Worm (Caenorhabditis elegans) whole organism, L1 larva: ENCODE measurements around the gene B0035.15.
A peak's percentile ranks its signal among the peaks of the same experiment; 100 is the strongest.
"Not testable (repeated sequence)": the region's sequence is repeated elsewhere in the genome, so short reads cannot be mapped to it uniquely, and the experiment has no call there.

Source experiments
- C16A3.4 ChIP-seq: fragments of 150-350 bp; optimal IDR thresholded peaks from 2 replicates; lab custom pipeline; 2014; ENCODE audit warnings: missing biosample characterization, missing genetic modification characterization
- aly-2 ChIP-seq: fragments of 150-350 bp; optimal IDR thresholded peaks from 2 replicates; lab custom pipeline; 2014; ENCODE audit warnings: missing biosample characterization, missing genetic modification characterization
- ceh-90 ChIP-seq: sonication (generic microtip); optimal IDR thresholded peaks from 2 replicates; lab custom pipeline; 2016; ENCODE audit warnings: missing genetic modification characterization, missing compliant biosample characterization
- dsc-1 ChIP-seq: sonication (generic microtip); optimal IDR thresholded peaks from 2 replicates; lab custom pipeline; 2016; ENCODE audit warnings: mild to moderate bottlenecking, missing genetic modification characterization, missing compliant biosample characterization
- efl-1 ChIP-seq, 4 experiments: fragments of 150-350 bp; optimal IDR thresholded peaks in 3 of 4; peaks in 1 of 4; 1 replicate in 1 of 4; 2 replicates in 3 of 4; lab custom pipeline; 2014; ENCODE audit warnings: missing biosample characterization in 2 of 4, missing genetic modification characterization in 2 of 4, missing genetic modification reagents in 2 of 4
- elt-2 ChIP-seq: sonication (generic microtip); optimal IDR thresholded peaks from 2 replicates; lab custom pipeline; 2016; ENCODE audit warnings: missing genetic modification characterization, mild to moderate bottlenecking, inconsistent platforms, missing compliant biosample characterization, missing genetic modification reagents
- ets-5 ChIP-seq: fragments of 200-800 bp; sonication (Bioruptor generic); IDR thresholded peaks from 2 replicates; pipeline ENCODE4 v1.3.6; 2022; ENCODE audit warnings: missing genetic modification characterization, missing compliant biosample characterization
- fkh-4 ChIP-seq: sonication (generic microtip); optimal IDR thresholded peaks from 2 replicates; lab custom pipeline; 2016; ENCODE audit warnings: missing compliant biosample characterization, missing genetic modification characterization, borderline replicate concordance
- fkh-8 ChIP-seq: sonication (generic microtip); optimal IDR thresholded peaks from 2 replicates; lab custom pipeline; 2016; ENCODE audit warnings: mild to moderate bottlenecking, missing genetic modification characterization, missing compliant biosample characterization
- hlh-4 ChIP-seq: sonication (generic microtip); optimal IDR thresholded peaks from 2 replicates; lab custom pipeline; 2016; ENCODE audit warnings: mild to moderate bottlenecking, missing genetic modification characterization, missing compliant biosample characterization
- isw-1 ChIP-seq: fragments of 200-800 bp; sonication (Bioruptor generic); IDR thresholded peaks from 2 replicates; pipeline ENCODE4 v1.3.6; 2022; ENCODE audit warnings: missing genetic modification characterization, missing compliant biosample characterization
- lin-15B ChIP-seq: fragments of 150-350 bp; sonication (generic microtip); optimal IDR thresholded peaks from 3 replicates; lab custom pipeline; 2014; ENCODE audit warnings: missing biosample characterization, missing genetic modification characterization
- mep-1 ChIP-seq: fragments of 150-350 bp; optimal IDR thresholded peaks from 2 replicates; lab custom pipeline; 2014; ENCODE audit warnings: missing biosample characterization, missing genetic modification characterization
- nhr-11 ChIP-seq: fragments of 150-350 bp; optimal IDR thresholded peaks from 2 replicates; lab custom pipeline; 2014; ENCODE audit warnings: missing biosample characterization, missing genetic modification characterization
- nhr-19 ChIP-seq: fragments of 200-800 bp; sonication (Bioruptor generic); conservative IDR thresholded peaks from 2 replicates; pipeline ENCODE4 v1.3.6; 2022; ENCODE audit warnings: missing genetic modification characterization, missing compliant biosample characterization
- nhr-76 ChIP-seq: sonication (generic microtip); optimal IDR thresholded peaks from 2 replicates; lab custom pipeline; 2017; ENCODE audit warnings: missing biosample characterization, missing genetic modification characterization
- nhr-84 ChIP-seq: sonication (generic microtip); optimal IDR thresholded peaks from 2 replicates; lab custom pipeline; 2017; ENCODE audit warnings: missing biosample characterization, missing genetic modification characterization
- nhr-90 ChIP-seq: sonication (generic microtip); optimal IDR thresholded peaks from 2 replicates; lab custom pipeline; 2016; ENCODE audit warnings: mild to moderate bottlenecking, missing genetic modification characterization, missing compliant biosample characterization; ENCODE audit not compliant: poor library complexity
- pag-3 ChIP-seq: sonication (generic microtip); optimal IDR thresholded peaks from 2 replicates; lab custom pipeline; 2017; ENCODE audit warnings: missing genetic modification characterization, mild to moderate bottlenecking, missing compliant biosample characterization, antibody characterized with exemption, borderline replicate concordance; ENCODE audit not compliant: insufficient read depth
- pqm-1 ChIP-seq: sonication (generic microtip); optimal IDR thresholded peaks from 3 replicates; lab custom pipeline; 2017; ENCODE audit warnings: missing biosample characterization, missing genetic modification characterization
- rnt-1 ChIP-seq: sonication (generic microtip); optimal IDR thresholded peaks from 2 replicates; lab custom pipeline; 2016; ENCODE audit warnings: mild to moderate bottlenecking, missing genetic modification characterization, moderate library complexity, missing compliant biosample characterization
- sup-37 ChIP-seq: fragments of 200-800 bp; sonication (Bioruptor generic); optimal IDR thresholded peaks from 2 replicates; lab custom pipeline; 2018; ENCODE audit warnings: mild to moderate bottlenecking, missing genetic modification characterization, missing compliant biosample characterization
- tlp-1 ChIP-seq: fragments of 150-350 bp; optimal IDR thresholded peaks from 2 replicates; lab custom pipeline; 2014; ENCODE audit warnings: missing biosample characterization, missing genetic modification characterization
- xbp-1 ChIP-seq: sonication (generic microtip); optimal IDR thresholded peaks from 2 replicates; lab custom pipeline; 2016; ENCODE audit warnings: missing genetic modification characterization, missing compliant biosample characterization
- ztf-4 ChIP-seq: fragments of 150-350 bp; optimal IDR thresholded peaks from 2 replicates; lab custom pipeline; 2014; ENCODE audit warnings: missing biosample characterization, missing genetic modification characterization

B0035.15 gene

DNA sequence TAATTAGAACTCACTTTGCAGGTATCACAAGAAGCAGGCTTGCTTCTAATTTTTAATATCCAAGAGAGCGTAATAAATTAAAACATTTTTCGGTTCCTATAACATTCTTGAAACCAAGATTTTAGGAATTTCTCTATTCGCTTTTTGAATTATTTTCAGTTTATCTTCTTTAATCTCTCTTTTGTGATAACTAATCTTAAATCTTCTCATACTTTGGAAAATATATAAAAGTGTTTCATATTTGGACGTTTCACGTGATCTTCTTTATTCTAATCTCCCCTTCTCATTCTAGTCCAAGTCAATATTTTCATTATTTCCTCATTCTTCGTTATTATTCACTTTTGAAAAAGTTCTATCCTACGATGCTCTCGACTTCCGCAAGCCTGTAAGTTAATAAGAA is 36.5 kb downstream of the B0035.15 start, which contains the start of gene F54D1.1:
TSS of gene F54D1.1 (plus strand) at position 301 of the 400 bp plus-strand sequence.
- no peak for TF ChIP-seq sup-37 (GFP tag; lab: Kevin White, UChicago)
- peak; percentile 70 for TF ChIP-seq dsc-1 (tag; lab: Kevin White, UChicago)
- TF ChIP-seq ceh-90 (tag; lab: Kevin White, UChicago), result no peak
- peak; percentile 28 for TF ChIP-seq fkh-8 (tag; lab: Kevin White, UChicago)

DNA sequence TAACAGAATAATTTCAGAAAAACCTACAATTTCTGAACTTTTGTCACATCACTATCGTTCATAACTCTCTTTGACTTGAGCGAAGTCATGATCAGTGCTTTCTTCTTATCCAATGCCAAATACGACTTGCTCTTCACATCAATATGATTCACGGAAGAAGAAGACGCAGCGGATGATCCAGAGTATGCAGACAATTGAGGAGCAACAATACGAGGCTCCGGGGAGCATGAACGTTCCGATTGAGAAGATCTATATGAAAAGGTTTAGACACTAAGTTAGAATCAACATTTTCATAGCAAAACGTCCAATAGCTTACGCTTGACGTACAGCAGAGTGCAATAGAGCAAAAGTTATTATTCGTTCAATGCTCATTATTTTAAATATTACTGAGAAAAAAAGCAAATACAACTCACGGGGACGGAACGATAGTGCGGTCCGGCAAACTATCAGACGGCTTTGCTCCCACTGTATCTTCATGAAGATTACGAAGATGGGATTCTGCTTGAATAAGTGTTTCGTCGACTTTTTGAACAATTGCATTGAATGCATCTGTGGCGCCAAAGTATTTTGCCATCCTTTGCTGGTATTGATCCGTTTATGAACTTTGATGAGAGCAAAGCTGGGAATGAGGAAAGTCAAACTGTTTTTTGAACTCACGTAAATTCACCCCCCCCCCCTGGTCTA is 37.4 kb downstream of the B0035.15 start, which contains the start of gene C05C12.5:
TSS of gene C05C12.5 (minus strand) at position 642 of the 684 bp plus-strand sequence.
- TF ChIP-seq pag-3 (tag; lab: Kevin White, UChicago), result no peak
- TF ChIP-seq mep-1 (tag; lab: Kevin White, UChicago), result no peak
- no peak for TF ChIP-seq rnt-1 (tag; lab: Kevin White, UChicago)
- TF ChIP-seq efl-1 (optimal IDR thresholded peaks at IDR 0.05; lab: Kevin White, UChicago), result no peak
- TF ChIP-seq efl-1 (GFP tag; optimal IDR thresholded peaks at IDR 0.05 in 1 of 2; lab: Kevin White, UChicago), result peak in 1 of 2 experiments; percentile 72
- TF ChIP-seq aly-2 (tag; lab: Kevin White, UChicago), result no peak

DNA sequence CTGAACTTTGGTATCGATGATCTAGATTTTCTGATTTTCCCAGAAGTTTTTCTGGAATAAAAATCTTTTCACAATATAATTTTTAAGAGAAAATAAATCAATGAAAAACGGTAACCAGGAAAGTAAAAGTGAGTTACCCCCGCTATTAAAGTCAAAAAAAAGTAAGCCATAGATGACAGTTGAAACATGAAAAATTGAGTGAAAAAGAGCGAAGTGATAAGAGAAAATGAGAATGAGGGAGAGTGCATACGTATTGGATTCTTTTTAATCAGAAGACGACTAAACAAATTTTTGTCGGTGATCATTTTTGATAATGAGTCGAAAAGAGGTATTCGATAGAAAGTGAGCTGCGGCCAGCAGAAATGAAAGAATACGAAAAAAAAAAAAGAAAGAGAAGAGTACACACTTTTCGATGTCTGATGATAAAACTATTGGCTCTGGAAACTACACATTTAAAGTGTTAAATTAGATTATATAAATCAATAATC is 38.5 kb downstream of the B0035.15 start, which contains the start of gene gtl-1:
TSS of gene gtl-1 (minus strand) at position 51 of the 488 bp plus-strand sequence.
- TF ChIP-seq C16A3.4 (no peak), nhr-11 (tag; lab: Kevin White, UChicago) (no peak), elt-2 (tag; lab: Kevin White, UChicago) (peak; percentile 52), efl-1 (optimal IDR thresholded peaks at IDR 0.05; lab: Kevin White, UChicago) (no peak), efl-1 (GFP tag; optimal IDR thresholded peaks at IDR 0.05 in 1 of 2; lab: Kevin White, UChicago) (peak in 1 of 2 experiments; percentile 49)

DNA sequence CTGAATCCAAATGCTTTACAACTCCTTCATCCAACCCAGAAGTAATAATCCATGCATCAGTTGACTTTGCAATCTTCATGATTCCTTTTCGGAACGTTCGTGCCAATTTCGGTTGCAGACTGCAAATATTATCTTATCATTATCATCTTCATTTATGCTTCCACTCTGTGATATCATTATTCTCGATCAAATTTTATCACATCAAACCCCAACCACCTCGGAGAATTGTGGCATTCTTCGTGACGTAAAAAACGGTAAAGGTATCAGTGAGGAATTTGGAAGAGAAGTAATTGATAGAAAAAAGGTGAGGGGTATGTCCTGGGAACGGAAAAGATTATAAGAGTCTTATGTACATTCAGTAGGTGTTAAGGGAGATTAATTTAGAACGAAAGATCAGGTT is 40.6 kb downstream of the B0035.15 start:
- TF ChIP-seq nhr-19, result no peak
- no peak for TF ChIP-seq xbp-1 (tag; lab: Kevin White, UChicago)
- TF ChIP-seq lin-15B (tag; lab: Kevin White, UChicago), result no peak
- TF ChIP-seq nhr-90 (tag; lab: Kevin White, UChicago), result no peak
- no peak for TF ChIP-seq fkh-4 (tag; lab: Kevin White, UChicago)
- TF ChIP-seq ets-5 (GFP tag; lab: Robert Waterston, UW), result no peak
- TF ChIP-seq pqm-1 (tag; lab: Kevin White, UChicago), result peak; percentile 73
- TF ChIP-seq tlp-1 (tag; lab: Kevin White, UChicago), result peak; percentile 7
- no peak for TF ChIP-seq ztf-4 (tag; lab: Kevin White, UChicago)
- peak; percentile 66 for TF ChIP-seq elt-2 (tag; lab: Kevin White, UChicago)
- TF ChIP-seq isw-1 (GFP tag; lab: Robert Waterston, UW), result no peak
- no peak for TF ChIP-seq nhr-76 (tag; lab: Kevin White, UChicago)
- no peak for TF ChIP-seq nhr-84 (tag; lab: Kevin White, UChicago)

DNA sequence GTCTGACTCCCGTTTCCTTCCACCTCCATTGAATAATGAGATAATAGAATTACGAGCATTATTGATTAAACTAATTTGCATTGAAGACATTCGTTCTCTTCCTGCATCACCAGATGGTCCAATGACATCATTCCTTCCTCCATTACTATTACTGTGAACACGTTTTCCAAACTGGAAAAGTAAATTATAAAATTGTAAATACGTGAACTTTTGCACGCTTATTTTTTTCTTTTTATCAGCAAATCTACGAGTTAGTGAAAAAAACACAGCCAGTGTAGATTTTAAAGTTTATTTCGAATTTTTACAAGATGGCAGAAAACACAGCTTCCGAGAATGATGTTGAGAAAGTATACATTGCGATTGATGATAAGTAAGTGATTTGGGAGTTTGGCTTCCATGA is 44.4 kb downstream of the B0035.15 start, which contains the start of gene C05C12.1:
TSS of gene C05C12.1 (plus strand) at position 301 of the 400 bp plus-strand sequence.
- TF ChIP-seq efl-1 (optimal IDR thresholded peaks at IDR 0.05; lab: Kevin White, UChicago), result not testable (repeated sequence)
- peak in 1 of 2 experiments; percentile 8 for TF ChIP-seq efl-1 (GFP tag; optimal IDR thresholded peaks at IDR 0.05 in 1 of 2; lab: Kevin White, UChicago)

DNA sequence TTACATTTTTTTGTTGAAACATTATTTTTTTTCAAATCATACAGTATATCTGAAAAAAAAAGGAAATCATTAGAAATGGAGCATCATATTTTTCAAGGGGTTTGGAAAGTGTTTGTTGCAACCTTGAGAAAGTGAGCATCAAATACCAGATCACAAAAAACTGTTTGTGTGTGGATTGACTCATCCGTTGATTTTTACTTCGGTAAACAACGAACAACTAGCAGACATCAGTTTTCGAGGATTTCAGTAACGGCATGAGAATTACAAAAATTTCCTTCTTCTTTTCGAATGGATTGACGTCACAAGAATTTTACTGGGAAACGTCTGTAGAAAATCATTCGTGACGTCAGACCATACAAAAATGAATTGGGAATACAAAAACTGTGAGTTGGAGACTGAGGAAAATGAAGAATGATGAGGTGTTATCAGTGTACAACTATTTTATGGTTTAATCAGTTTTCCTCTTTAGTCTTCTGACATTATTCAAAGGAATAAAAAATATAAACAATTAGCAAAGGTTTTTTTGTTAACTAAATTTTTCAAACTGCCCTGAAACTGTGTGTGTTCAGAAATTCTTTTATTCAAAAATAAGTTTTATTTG is 49.9 kb downstream of the B0035.15 start, which contains the start of gene C05C12.4:
TSS of gene C05C12.4 (minus strand) at position 51 of the 601 bp plus-strand sequence.
- TF ChIP-seq efl-1 (optimal IDR thresholded peaks at IDR 0.05; lab: Kevin White, UChicago) (no peak), efl-1 (GFP tag; optimal IDR thresholded peaks at IDR 0.05 in 1 of 2; lab: Kevin White, UChicago) (peak in 1 of 2 experiments; percentile 14), hlh-4 (tag; lab: Kevin White, UChicago) (no peak), elt-2 (tag; lab: Kevin White, UChicago) (peak; percentile 18)
- TF ChIP-seq, all 84 proteins: peak for 2
